Worm (Caenorhabditis elegans): Measurements from ENCODE around the gene C32D5.14.

Gene C32D5.14

ce11 chrII:6383183-6383695 is 48.0 kb downstream of the C32D5.14 start, which contains the start of gene F58F12.1 (continued):
- TF ChIP-seq F37D6.2 (tag; optimal IDR thresholded peaks at IDR 0.05) (no peak), Y48G9A.11 (GFP tag; IDR thresholded peaks at IDR 0.05) (no peak), aly-2 (tag; optimal IDR thresholded peaks at IDR 0.05) (no peak), unc-62 (GFP tag; optimal IDR thresholded peaks at IDR 0.05 in 1 of 2) (peak in 1 of 2 experiments; percentile 75), unc-62 (tag; optimal IDR thresholded peaks at IDR 0.05) (no peak), daf-12 (tag; optimal IDR thresholded peaks at IDR 0.05) (no peak), jun-1 (tag; optimal IDR thresholded peaks at IDR 0.05) (no peak), hlh-30 (tag; optimal IDR thresholded peaks at IDR 0.05; ENCODE audit: insufficient read depth) (peak; percentile 52), dmd-9 (GFP tag; IDR thresholded peaks at IDR 0.05) (no peak), hlh-11 (tag; optimal IDR thresholded peaks at IDR 0.05) (peak; percentile 31), zag-1 (tag; optimal IDR thresholded peaks at IDR 0.05) (no peak), aha-1 (tag) (peak; percentile 24), lin-29 (GFP tag; IDR thresholded peaks at IDR 0.05) (no peak), madf-9 (GFP tag; conservative IDR thresholded peaks at IDR 0.05) (no peak), lin-38 (GFP tag; IDR thresholded peaks at IDR 0.05) (peak; percentile 94), hif-1 (tag; optimal IDR thresholded peaks at IDR 0.05) (peak in 1 of 2 experiments; percentile 75), lin-13 (GFP tag; optimal IDR thresholded peaks at IDR 0.05) (peak; percentile 43), lsy-2 (tag; optimal IDR thresholded peaks at IDR 0.05) (peak in 1 of 2 experiments; percentile 81), nhr-41 (GFP tag; IDR thresholded peaks at IDR 0.05) (no peak), lin-1 (GFP tag; IDR thresholded peaks at IDR 0.05) (no peak), sdz-12 (GFP tag; optimal IDR thresholded peaks at IDR 0.05) (no peak), ctbp-1 (GFP tag; IDR thresholded peaks at IDR 0.05) (no peak), F26F4.8 (GFP tag; conservative IDR thresholded peaks at IDR 0.05) (no peak), mdt-29 (GFP tag; IDR thresholded peaks at IDR 0.05) (no peak), rbr-2 (tag; optimal IDR thresholded peaks at IDR 0.05) (peak; percentile 38), ces-1 (GFP tag; optimal IDR thresholded peaks at IDR 0.05) (no peak), ceh-82 (tag; optimal IDR thresholded peaks at IDR 0.05) (no peak), mep-1 (tag; optimal IDR thresholded peaks at IDR 0.05) (peak; percentile 66), mxl-2 (GFP tag; conservative IDR thresholded peaks at IDR 0.05) (no peak), F10B5.3 (tag; optimal IDR thresholded peaks at IDR 0.05) (no peak), mxl-3 (GFP tag; optimal IDR thresholded peaks at IDR 0.05) (no peak), ZK337.2 (GFP tag; IDR thresholded peaks at IDR 0.05) (peak; percentile 47; the same call in 1 of the 2 replicates), lim-7 (GFP tag; IDR thresholded peaks at IDR 0.05) (no peak), nhr-11 (tag; optimal IDR thresholded peaks at IDR 0.05) (peak; percentile 21), zfp-2 (tag; optimal IDR thresholded peaks at IDR 0.05) (no peak), set-16 (GFP tag; IDR thresholded peaks at IDR 0.05) (no peak), lir-3 (tag; optimal IDR thresholded peaks at IDR 0.05) (no peak), nhr-10 (tag; optimal IDR thresholded peaks at IDR 0.05) (no peak), R02D3.7 (tag; optimal IDR thresholded peaks at IDR 0.05) (no peak), hmg-1.1 (GFP tag; IDR thresholded peaks at IDR 0.05) (no peak)
